Fruit fly (Drosophila melanogaster) whole organism, pupa: Measurements from ENCODE around the gene CG43145.

ENCODE experiments used
- CG10348 ChIP-seq: fragments of 200-800 bp; sonication (Bioruptor generic); IDR thresholded peaks from 2 replicates; pipeline ENCODE4 v1.3.6; 2022; ENCODE audit warnings: missing biosample characterization, missing genetic modification characterization
- CG13204 ChIP-seq: fragments of 200-800 bp; sonication (Bioruptor generic); optimal IDR thresholded peaks from 2 replicates; lab custom pipeline; 2018; ENCODE audit warnings: missing biosample characterization, mild to moderate bottlenecking, missing genetic modification characterization, moderate library complexity
- CG17806 ChIP-seq: fragments of 200-800 bp; sonication (Bioruptor generic); optimal IDR thresholded peaks from 2 replicates; lab custom pipeline; 2018; ENCODE audit warnings: missing biosample characterization, mild to moderate bottlenecking, missing genetic modification characterization, moderate library complexity
- CG32121 ChIP-seq: fragments of 200-800 bp; sonication (Bioruptor generic); IDR thresholded peaks from 2 replicates; pipeline ENCODE4 v1.3.6; 2022; ENCODE audit warnings: missing biosample characterization, missing genetic modification characterization
- CG8159 ChIP-seq: fragments of 200-800 bp; sonication (Bioruptor generic); optimal IDR thresholded peaks from 3 replicates; lab custom pipeline; 2018; ENCODE audit warnings: missing biosample characterization, mild to moderate bottlenecking, missing genetic modification characterization, moderate library complexity
- CG8301 ChIP-seq: fragments of 200-800 bp; sonication (Bioruptor generic); optimal IDR thresholded peaks from 2 replicates; lab custom pipeline; 2018; ENCODE audit warnings: missing biosample characterization, mild to moderate bottlenecking, missing genetic modification characterization
- EcR ChIP-seq: fragments of 200-800 bp; sonication (Bioruptor generic); optimal IDR thresholded peaks from 3 replicates; lab custom pipeline; 2019; ENCODE audit warnings: missing biosample characterization, missing genetic modification characterization, mild to moderate bottlenecking, moderate library complexity, missing genetic modification reagents
- Pif1B ChIP-seq: fragments of 200-800 bp; sonication (Bioruptor generic); optimal IDR thresholded peaks from 3 replicates; lab custom pipeline; 2016; ENCODE audit warnings: missing biosample characterization, missing genetic modification characterization
- gl ChIP-seq: fragments of 200-800 bp; sonication (Bioruptor generic); optimal IDR thresholded peaks from 2 replicates; lab custom pipeline; 2018; ENCODE audit warnings: missing biosample characterization, mild to moderate bottlenecking, missing genetic modification characterization

DNA sequence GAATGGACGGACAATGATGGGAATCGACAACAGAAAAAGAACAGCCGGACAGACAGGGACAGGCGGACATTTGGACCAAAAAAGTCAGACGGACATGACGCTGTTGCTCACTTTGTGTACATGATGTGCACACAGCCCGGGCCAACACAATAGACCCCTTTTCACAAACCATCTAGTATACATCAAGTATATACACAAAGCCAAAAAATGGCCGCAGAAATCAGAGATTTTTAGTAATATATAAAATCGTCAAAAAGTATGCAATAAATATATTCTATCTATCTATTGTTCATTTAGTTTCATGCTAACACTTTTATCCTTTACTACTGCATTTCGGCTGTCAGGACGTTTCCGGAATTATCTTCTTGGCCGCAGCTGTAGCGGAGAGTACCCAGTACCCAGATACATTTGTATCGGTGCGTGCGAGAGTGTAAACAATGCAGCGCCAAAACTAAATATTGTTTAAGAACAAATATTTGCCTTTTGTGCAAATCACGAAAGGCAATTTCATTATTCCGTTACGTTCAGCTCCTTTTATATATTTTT, 17.9 kb downstream of the CG43145 start:
- TF ChIP-seq CG32121 (GFP tag; lab: Robert Waterston, UW) (no peak), EcR (GFP tag; lab: Kevin White, UChicago) (no peak), CG8301 (no peak), gl (no peak), CG13204 (GFP tag; lab: Kevin White, UChicago) (no peak), Pif1B (GFP tag; lab: Kevin White, UChicago) (peak; percentile 38), CG8159 (peak; percentile 49), CG17806 (tag; lab: Kevin White, UChicago) (no peak), CG10348 (GFP tag; lab: Robert Waterston, UW) (no peak)
